Worm (Caenorhabditis elegans) whole organism, L4/young adult: ENCODE results near the gene acr-9.

Experiments used
- W03F9.2 ChIP-seq: fragments of 150-350 bp; optimal IDR thresholded peaks from 2 replicates; lab custom pipeline; 2014; ENCODE audit warnings: missing biosample characterization, missing genetic modification characterization
- dao-5 ChIP-seq: sonication (generic microtip); optimal IDR thresholded peaks from 2 replicates; lab custom pipeline; 2016; ENCODE audit warnings: missing genotype, missing genetic modification characterization, moderate library complexity, missing compliant biosample characterization
- him-1 ChIP-seq: sonication (generic microtip); optimal IDR thresholded peaks from 2 replicates; lab custom pipeline; 2016; ENCODE audit warnings: missing genotype, missing genetic modification reagents, missing genetic modification characterization, missing compliant biosample characterization

- TF ChIP-seq W03F9.2 (tag; lab: Kevin White, UChicago) = no peak
- no peak for TF ChIP-seq him-1
- no peak for TF ChIP-seq dao-5 (tag; lab: Kevin White, UChicago)
Observed at ce11 chrX:13610040-13610439, 36.7 kb downstream of the acr-9 start.
